Worm (Caenorhabditis elegans) whole organism, L4/young adult: ENCODE results near the gene F11D11.6.

Experiments
- dao-5 ChIP-seq: sonication (generic microtip); optimal IDR thresholded peaks from 2 replicates; lab custom pipeline; 2016; ENCODE audit warnings: missing genotype, missing genetic modification characterization, moderate library complexity, missing compliant biosample characterization
- him-1 ChIP-seq: sonication (generic microtip); optimal IDR thresholded peaks from 2 replicates; lab custom pipeline; 2016; ENCODE audit warnings: missing genotype, missing genetic modification reagents, missing genetic modification characterization, missing compliant biosample characterization

DNA sequence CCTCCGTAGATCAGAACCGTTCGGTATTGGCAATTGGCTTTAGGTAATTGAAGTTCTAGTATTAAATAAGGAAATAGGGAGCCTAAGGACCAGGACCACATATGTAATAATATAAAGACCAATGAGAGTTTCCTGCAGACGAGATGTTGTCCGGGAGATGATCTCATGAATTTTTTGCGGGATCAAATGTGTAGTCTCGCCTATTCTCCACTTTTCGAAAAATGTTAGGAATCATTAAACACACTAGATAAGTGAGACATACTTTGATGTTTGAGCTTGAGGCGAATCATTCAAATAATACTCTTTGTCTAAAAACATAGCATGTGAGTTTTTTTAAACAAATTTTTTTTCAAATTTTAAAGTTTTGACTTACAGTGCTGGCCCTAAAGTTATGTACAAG, at the start of gene F11D11.6:
- no peak for TF ChIP-seq dao-5 (tag; lab: Kevin White, UChicago)
- no peak for TF ChIP-seq him-1 (tag; lab: Kevin White, UChicago)
